Worm (Caenorhabditis elegans): ENCODE results near the gene sptl-3.

DNA sequence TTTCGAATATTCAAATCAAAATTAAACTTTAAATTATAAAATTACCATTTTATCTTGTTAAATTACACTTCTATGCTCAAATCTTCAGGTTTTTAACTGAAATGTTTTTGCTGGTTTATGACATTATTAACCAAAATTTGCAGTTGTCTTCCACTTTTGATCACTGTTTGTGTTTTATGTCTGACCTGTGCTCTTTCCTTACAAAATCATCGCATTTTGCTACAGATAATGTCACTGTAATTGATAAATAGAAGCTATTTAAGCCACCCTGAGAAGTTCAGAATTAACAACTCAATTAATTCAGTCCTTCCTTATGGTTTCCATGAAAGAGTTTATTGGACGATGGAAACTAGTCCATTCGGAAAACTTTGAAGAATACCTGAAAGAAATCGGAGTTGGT, 2.7 kb upstream of the sptl-3 start, which contains the start of gene lbp-8:
- TF ChIP-seq zag-1 (tag; optimal IDR thresholded peaks at IDR 0.05) (no peak), mdl-1 (tag; optimal IDR thresholded peaks at IDR 0.05) (no peak), ztf-4 (tag; optimal IDR thresholded peaks at IDR 0.05) (no peak), pha-4 (tag; optimal IDR thresholded peaks at IDR 0.05) (no peak), jun-1 (tag; optimal IDR thresholded peaks at IDR 0.05) (no peak), nhr-28 (tag; optimal IDR thresholded peaks at IDR 0.05) (no peak), elt-2 (tag; optimal IDR thresholded peaks at IDR 0.05) (no peak), nhr-23 (tag; optimal IDR thresholded peaks at IDR 0.05) (no peak), snpc-4 (tag; optimal IDR thresholded peaks at IDR 0.05) (no peak), elt-1 (tag; optimal IDR thresholded peaks at IDR 0.05) (no peak)

All from whole organism, L3 larva.